Worm (Caenorhabditis elegans) whole organism, L4 larva: ENCODE data around the gene D1044.1.

Experiments used
- D1046.2 ChIP-seq: fragments of 200-800 bp; sonication (Bioruptor generic); IDR thresholded peaks from 2 replicates; pipeline ENCODE4 v1.3.6; 2022; ENCODE audit warnings: missing genetic modification characterization, missing compliant biosample characterization
- F10B5.3 ChIP-seq: sonication (generic microtip); optimal IDR thresholded peaks from 2 replicates; lab custom pipeline; 2016; ENCODE audit warnings: mild to moderate bottlenecking, missing genetic modification characterization, missing compliant biosample characterization
- F44E2.7 ChIP-seq: fragments of 200-800 bp; sonication (Bioruptor generic); IDR thresholded peaks from 2 replicates; pipeline ENCODE4 v2.1.2; 2022; ENCODE audit warnings: missing genetic modification characterization, missing compliant biosample characterization
- T26A8.4 ChIP-seq: fragments of 200-800 bp; sonication (Bioruptor generic); IDR thresholded peaks from 2 replicates; pipeline ENCODE4 v1.3.6; 2022; ENCODE audit warnings: missing genetic modification characterization, missing compliant biosample characterization
- Y105C5A.15 ChIP-seq: fragments of 200-800 bp; sonication (Bioruptor generic); IDR thresholded peaks from 2 replicates; pipeline ENCODE4 v1.3.6; 2022; ENCODE audit warnings: missing genetic modification characterization, missing compliant biosample characterization
- Y48G9A.11 ChIP-seq: fragments of 200-800 bp; sonication (Bioruptor generic); IDR thresholded peaks from 2 replicates; pipeline ENCODE4 v1.3.6; 2022; ENCODE audit warnings: missing genetic modification reagents, missing genetic modification characterization, missing compliant biosample characterization
- Y5F2A.4 ChIP-seq: fragments of 200-800 bp; sonication (Bioruptor generic); optimal IDR thresholded peaks from 2 replicates; lab custom pipeline; 2018; ENCODE audit warnings: mild to moderate bottlenecking, missing genetic modification characterization, missing compliant biosample characterization
- Y75B8A.6 ChIP-seq: fragments of 200-800 bp; sonication (Bioruptor generic); IDR thresholded peaks from 2 replicates; pipeline ENCODE4 v1.3.6; 2022; ENCODE audit warnings: missing genetic modification reagents, missing genetic modification characterization, missing compliant biosample characterization
- ZK337.2 ChIP-seq: fragments of 200-800 bp; sonication (Bioruptor generic); IDR thresholded peaks from 2 replicates; pipeline ENCODE4 v1.3.6; 2022; ENCODE audit warnings: missing genetic modification reagents, missing genetic modification characterization, missing compliant biosample characterization
- aha-1 ChIP-seq: fragments of 150-350 bp; peaks from one replicate; lab custom pipeline; 2014; ENCODE audit warnings: missing biosample characterization, missing genetic modification characterization
- ama-1 ChIP-seq: fragments of 150-350 bp; optimal IDR thresholded peaks from 2 replicates; lab custom pipeline; 2014; ENCODE audit warnings: inconsistent platforms, mixed read lengths
- attf-4 ChIP-seq: sonication (generic microtip); optimal IDR thresholded peaks from 3 replicates; lab custom pipeline; 2017; ENCODE audit warnings: missing biosample characterization, missing genetic modification characterization
- ceh-32 ChIP-seq: sonication (generic microtip); optimal IDR thresholded peaks from 2 replicates; lab custom pipeline; 2016; ENCODE audit warnings: mild to moderate bottlenecking, missing genetic modification characterization, missing compliant biosample characterization; ENCODE audit not compliant: poor library complexity
- ces-1 ChIP-seq: fragments of 150-350 bp; sonication (generic microtip); optimal IDR thresholded peaks from 4 replicates; lab custom pipeline; 2014; ENCODE audit warnings: missing biosample characterization, missing genetic modification reagents, missing genetic modification characterization
- cey-2 ChIP-seq: sonication (generic microtip); optimal IDR thresholded peaks from 3 replicates; lab custom pipeline; 2017; ENCODE audit warnings: missing genetic modification characterization, mild to moderate bottlenecking, missing compliant biosample characterization, antibody characterized with exemption, borderline replicate concordance; ENCODE audit not compliant: insufficient read depth
- ctbp-1 ChIP-seq: fragments of 200-800 bp; sonication (Bioruptor generic); IDR thresholded peaks from 2 replicates; pipeline ENCODE4 v1.3.6; 2022; ENCODE audit warnings: missing genetic modification reagents, missing genetic modification characterization, missing compliant biosample characterization
- daf-12 ChIP-seq: fragments of 150-350 bp; optimal IDR thresholded peaks from 2 replicates; lab custom pipeline; 2014; ENCODE audit warnings: missing biosample characterization, missing genetic modification reagents, missing genetic modification characterization
- daf-16 ChIP-seq, 3 experiments: sonication (generic microtip); optimal IDR thresholded peaks; 2 replicates each; lab custom pipeline; 2016 to 2017; ENCODE audit warnings: missing genetic modification characterization in 3 of 3, missing genetic modification reagents in 3 of 3, mild to moderate bottlenecking in 2 of 3, missing compliant biosample characterization in 2 of 3, missing biosample characterization in 1 of 3, moderate library complexity in 1 of 3
- daf-8 ChIP-seq: fragments of 200-800 bp; sonication (Bioruptor generic); IDR thresholded peaks from 2 replicates; pipeline ENCODE4 v1.3.6; 2022; ENCODE audit warnings: missing genetic modification characterization, missing compliant biosample characterization
- dmd-8 ChIP-seq: fragments of 200-800 bp; sonication (Bioruptor generic); IDR thresholded peaks from 2 replicates; pipeline ENCODE4 v1.3.6; 2022; ENCODE audit warnings: missing genetic modification characterization, missing compliant biosample characterization
- dmd-9 ChIP-seq: fragments of 200-800 bp; sonication (Bioruptor generic); IDR thresholded peaks from 2 replicates; pipeline ENCODE4 v1.3.6; 2022; ENCODE audit warnings: missing genetic modification reagents, missing genetic modification characterization, missing compliant biosample characterization
- egl-43 ChIP-seq: fragments of 200-800 bp; sonication (Bioruptor generic); IDR thresholded peaks from 2 replicates; pipeline ENCODE4 v1.3.6; 2022; ENCODE audit warnings: missing genetic modification reagents, missing genetic modification characterization, missing compliant biosample characterization
- hmg-1.1 ChIP-seq: fragments of 200-800 bp; sonication (Bioruptor generic); IDR thresholded peaks from 2 replicates; pipeline ENCODE4 v1.3.6; 2022; ENCODE audit warnings: missing genetic modification reagents, missing genetic modification characterization, missing compliant biosample characterization
- lim-7 ChIP-seq: fragments of 200-800 bp; sonication (Bioruptor generic); IDR thresholded peaks from 2 replicates; pipeline ENCODE4 v1.3.6; 2022; ENCODE audit warnings: missing genetic modification characterization, missing compliant biosample characterization
- lin-29 ChIP-seq: fragments of 200-800 bp; sonication (Bioruptor generic); IDR thresholded peaks from 2 replicates; pipeline ENCODE4 v1.3.6; 2022; ENCODE audit warnings: missing genetic modification reagents, missing genetic modification characterization, missing compliant biosample characterization
- lin-39 ChIP-seq: fragments of 150-350 bp; optimal IDR thresholded peaks from 2 replicates; lab custom pipeline; 2014; ENCODE audit warnings: missing biosample characterization, missing genetic modification reagents, missing genetic modification characterization
- lir-3 ChIP-seq: sonication (generic microtip); optimal IDR thresholded peaks from 2 replicates; lab custom pipeline; 2016; ENCODE audit warnings: mild to moderate bottlenecking, missing genetic modification characterization, missing compliant biosample characterization
- madf-5 ChIP-seq, 2 experiments: fragments of 200-800 bp; sonication (Bioruptor generic); IDR thresholded peaks; 2 replicates each; pipeline ENCODE4 v1.3.6; 2022; ENCODE audit warnings: missing compliant biosample characterization in 2 of 2, missing genetic modification characterization in 2 of 2
- mes-2 ChIP-seq: sonication (generic microtip); optimal IDR thresholded peaks from 2 replicates; lab custom pipeline; 2016; ENCODE audit warnings: missing genotype, mild to moderate bottlenecking, missing genetic modification characterization, missing compliant biosample characterization; ENCODE audit not compliant: poor library complexity, severe bottlenecking
- mxl-2 ChIP-seq: fragments of 200-800 bp; sonication (Bioruptor generic); conservative IDR thresholded peaks from 2 replicates; pipeline ENCODE4 v1.3.6; 2022; ENCODE audit warnings: missing genetic modification reagents, missing genetic modification characterization, missing compliant biosample characterization
- mxl-3 ChIP-seq: fragments of 200-800 bp; sonication (Bioruptor generic); optimal IDR thresholded peaks from 2 replicates; lab custom pipeline; 2018; ENCODE audit warnings: mild to moderate bottlenecking, missing genetic modification characterization, missing compliant biosample characterization
- nhr-102 ChIP-seq: sonication (generic microtip); optimal IDR thresholded peaks from 2 replicates; lab custom pipeline; 2016; ENCODE audit warnings: mild to moderate bottlenecking, missing genetic modification characterization, moderate library complexity, missing compliant biosample characterization
- nhr-11 ChIP-seq: fragments of 150-350 bp; optimal IDR thresholded peaks from 2 replicates; lab custom pipeline; 2014; ENCODE audit warnings: missing biosample characterization, missing genetic modification characterization
- nhr-111 ChIP-seq: fragments of 200-800 bp; sonication (Bioruptor generic); optimal IDR thresholded peaks from 2 replicates; lab custom pipeline; 2018; ENCODE audit warnings: mild to moderate bottlenecking, missing genetic modification characterization, missing compliant biosample characterization
- nhr-41 ChIP-seq: fragments of 200-800 bp; sonication (Bioruptor generic); IDR thresholded peaks from 2 replicates; pipeline ENCODE4 v1.3.6; 2022; ENCODE audit warnings: missing genetic modification reagents, missing genetic modification characterization, missing compliant biosample characterization
- nhr-48 ChIP-seq: sonication (generic microtip); optimal IDR thresholded peaks from 2 replicates; lab custom pipeline; 2016; ENCODE audit warnings: mild to moderate bottlenecking, missing genetic modification characterization, missing compliant biosample characterization
- nhr-76 ChIP-seq: fragments of 150-350 bp; optimal IDR thresholded peaks from 2 replicates; lab custom pipeline; 2014; ENCODE audit warnings: missing biosample characterization, missing genetic modification characterization
- nhr-77 ChIP-seq: fragments of 150-350 bp; optimal IDR thresholded peaks from 2 replicates; lab custom pipeline; 2014; ENCODE audit warnings: missing biosample characterization, missing genetic modification characterization
- pha-4 ChIP-seq, 2 experiments: fragments of 150-350 bp in 1 of 2; fragments of 200-800 bp in 1 of 2; sonication (Bioruptor generic) in 1 of 2; IDR thresholded peaks in 1 of 2; optimal IDR thresholded peaks in 1 of 2; 2 replicates each; pipeline versions ENCODE4 v1.3.6 to Lab custom; 2014 to 2022; ENCODE audit warnings: missing genetic modification characterization in 2 of 2, missing genetic modification reagents in 2 of 2, missing biosample characterization in 1 of 2, missing compliant biosample characterization in 1 of 2
- pqm-1 ChIP-seq: sonication (generic microtip); optimal IDR thresholded peaks from 2 replicates; lab custom pipeline; 2017; ENCODE audit warnings: missing biosample characterization, missing genetic modification characterization
- snpc-1.2 ChIP-seq: fragments of 200-800 bp; sonication (Bioruptor generic); IDR thresholded peaks from 2 replicates; pipeline ENCODE4 v1.3.6; 2022; ENCODE audit warnings: missing genetic modification reagents, missing genetic modification characterization, missing compliant biosample characterization
- spr-3 ChIP-seq: fragments of 200-800 bp; sonication (Bioruptor generic); optimal IDR thresholded peaks from 2 replicates; lab custom pipeline; 2018; ENCODE audit warnings: mild to moderate bottlenecking, missing genetic modification characterization, missing compliant biosample characterization
- zfp-2 ChIP-seq: sonication (generic microtip); optimal IDR thresholded peaks from 2 replicates; lab custom pipeline; 2016; ENCODE audit warnings: mild to moderate bottlenecking, missing genetic modification characterization, missing compliant biosample characterization
- zfp-3 ChIP-seq: fragments of 200-800 bp; sonication (Bioruptor generic); conservative IDR thresholded peaks from 2 replicates; pipeline ENCODE4 v1.3.6; 2022; ENCODE audit warnings: missing genetic modification reagents, missing genetic modification characterization, missing compliant biosample characterization
- zip-11 ChIP-seq: fragments of 200-800 bp; sonication (Bioruptor generic); IDR thresholded peaks from 2 replicates; pipeline ENCODE4 v1.3.6; 2022; ENCODE audit warnings: missing genetic modification characterization, missing compliant biosample characterization
- ztf-11 ChIP-seq: fragments of 150-350 bp; optimal IDR thresholded peaks from 2 replicates; lab custom pipeline; 2014; ENCODE audit warnings: missing biosample characterization, missing genetic modification characterization
- ztf-7 ChIP-seq: fragments of 150-350 bp; optimal IDR thresholded peaks from 2 replicates; lab custom pipeline; 2014; ENCODE audit warnings: missing biosample characterization, missing genetic modification characterization

Gene D1044.1

DNA sequence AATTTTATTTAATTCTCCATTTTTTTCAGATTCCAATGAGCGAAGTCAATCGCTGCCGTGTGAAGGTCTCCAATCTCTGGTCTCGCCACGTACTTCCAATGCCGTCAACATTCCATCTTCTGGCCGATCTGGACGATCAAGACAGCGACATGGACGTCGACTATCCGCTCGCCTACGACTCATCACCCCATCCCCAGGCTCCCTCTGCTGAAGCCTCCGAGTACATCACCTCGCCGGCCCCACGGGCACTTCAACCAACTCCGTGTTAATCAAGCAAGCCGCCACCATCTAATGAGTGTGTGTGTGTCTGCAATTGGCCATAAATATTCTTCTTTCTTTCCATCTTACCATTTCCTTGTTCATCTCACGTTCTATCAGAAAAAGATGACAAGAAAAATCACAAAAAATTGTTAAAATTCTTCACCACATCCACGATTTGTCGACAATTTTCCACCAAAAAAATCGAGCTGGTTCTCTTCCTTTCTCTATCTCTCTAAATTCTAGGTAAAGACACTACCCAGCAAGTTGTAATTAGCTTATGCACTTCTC lies 38.5 kb upstream of the D1044.1 start:
- TF ChIP-seq lin-29 (GFP tag; lab: Robert Waterston, UW) = 0 out of 2 replicates have a peak, but pooled peaks have one; percentile 7
- peak; percentile 7; the same call in 1 of the 2 replicates for TF ChIP-seq pha-4 (GFP tag; IDR thresholded peaks at IDR 0.05; lab: Robert Waterston, UW)
- no peak for TF ChIP-seq pha-4 (tag; optimal IDR thresholded peaks at IDR 0.05; lab: Kevin White, UChicago)
- no peak for TF ChIP-seq spr-3 (GFP tag; lab: Kevin White, UChicago)
- peak; percentile 29 for TF ChIP-seq zfp-3 (GFP tag; lab: Robert Waterston, UW)
- peak; percentile 54 for TF ChIP-seq nhr-77 (tag; lab: Kevin White, UChicago)
- no peak for TF ChIP-seq mes-2
- peak; percentile 35; the same call in 1 of the 2 replicates for TF ChIP-seq egl-43 (GFP tag; lab: Robert Waterston, UW)
- 0 out of 2 replicates have a peak, but pooled peaks have one; percentile 51 for TF ChIP-seq lim-7
- TF ChIP-seq aha-1 (tag; lab: Kevin White, UChicago) = peak; percentile 88

DNA sequence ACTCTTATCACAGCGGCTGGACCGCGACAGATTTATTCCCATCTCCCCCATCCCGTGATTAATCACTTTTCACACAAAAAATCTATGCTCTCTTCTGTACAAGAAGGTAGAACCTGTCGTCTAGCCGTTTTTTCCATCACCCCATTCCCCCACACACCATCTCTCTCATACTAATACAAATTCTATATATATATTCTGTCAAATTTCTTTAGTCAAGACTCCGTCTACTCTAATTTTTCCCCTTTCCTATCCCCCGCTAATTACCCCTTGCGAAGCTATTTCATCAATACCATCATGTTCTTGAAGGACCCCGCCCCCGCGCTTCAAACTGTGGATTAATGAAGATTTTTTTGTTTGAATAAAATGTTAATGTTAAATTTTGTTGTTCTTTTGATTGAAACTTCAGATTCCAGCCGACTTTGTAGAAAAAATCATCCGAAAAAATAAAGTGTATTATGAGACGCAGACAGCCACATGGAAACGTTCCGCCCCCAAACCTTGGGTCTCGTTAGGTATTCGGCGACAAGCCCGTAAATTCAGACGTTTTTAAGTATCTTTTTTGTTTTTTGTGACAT lies 38.0 kb upstream of the D1044.1 start:
- TF ChIP-seq madf-5 (GFP tag; IDR thresholded peaks at IDR 0.05; lab: Robert Waterston, UW) (no peak), pqm-1 (no peak), spr-3 (GFP tag; lab: Kevin White, UChicago) (no peak), nhr-41 (no peak), Y48G9A.11 (GFP tag; lab: Robert Waterston, UW) (no peak), Y75B8A.6 (GFP tag; lab: Robert Waterston, UW) (no peak), nhr-48 (tag; lab: Kevin White, UChicago) (no peak), dmd-9 (GFP tag; lab: Robert Waterston, UW) (peak; percentile 50; the same call in 1 of the 2 replicates), Y5F2A.4 (GFP tag; lab: Kevin White, UChicago) (no peak), egl-43 (GFP tag; lab: Robert Waterston, UW) (no peak), snpc-1.2 (GFP tag; lab: Robert Waterston, UW) (no peak), nhr-11 (tag; lab: Kevin White, UChicago) (no peak), dmd-8 (GFP tag; lab: Robert Waterston, UW) (0 out of 2 replicates have a peak, but pooled peaks have one; percentile 33), lim-7 (peak; percentile 43; the same call in 1 of the 2 replicates), lin-39 (tag; lab: Kevin White, UChicago) (no peak), Y105C5A.15 (GFP tag; lab: Robert Waterston, UW) (no peak), ama-1 (lab: Kevin White, UChicago) (peak; percentile 86), nhr-111 (peak; percentile 50), hmg-1.1 (no peak), nhr-102 (tag; lab: Kevin White, UChicago) (peak; percentile 44), lir-3 (no peak), T26A8.4 (GFP tag; lab: Robert Waterston, UW) (peak; percentile 76), mxl-3 (no peak), ztf-11 (no peak), daf-8 (GFP tag; lab: Robert Waterston, UW) (no peak), daf-12 (tag; lab: Kevin White, UChicago) (no peak), ztf-7 (no peak), F44E2.7 (GFP tag; lab: Robert Waterston, UW) (no peak), daf-16 (GFP tag; optimal IDR thresholded peaks at IDR 0.05; lab: Kevin White, UChicago) (no peak), daf-16 (tag; optimal IDR thresholded peaks at IDR 0.05; lab: Kevin White, UChicago) (peak; percentile 32), ceh-32 (no peak), cey-2 (no peak), zip-11 (no peak), ZK337.2 (no peak; the same call in 1 of the 2 replicates), ctbp-1 (GFP tag; lab: Robert Waterston, UW) (no peak), F10B5.3 (tag; lab: Kevin White, UChicago) (no peak), zfp-2 (tag; lab: Kevin White, UChicago) (no peak), attf-4 (tag; lab: Kevin White, UChicago) (no peak), ces-1 (GFP tag; lab: Kevin White, UChicago) (no peak), D1046.2 (GFP tag; lab: Robert Waterston, UW) (no peak), nhr-76 (tag; lab: Kevin White, UChicago) (no peak), mxl-2 (no peak; the same call in 1 of the 2 replicates)
